Worm (Caenorhabditis elegans): ENCODE measurements around the gene Y53G8AM.4.

Y53G8AM.4 gene

ce11 chrIII:3279304-3279703 lies 23.8 kb upstream of the Y53G8AM.4 start:
- TF ChIP-seq nhr-237 (tag; optimal IDR thresholded peaks at IDR 0.05) (peak; percentile 64), ztf-11 (tag; optimal IDR thresholded peaks at IDR 0.05) (no peak), mep-1 (tag; optimal IDR thresholded peaks at IDR 0.05) (no peak), cnd-1 (tag; optimal IDR thresholded peaks at IDR 0.05) (no peak), pha-4 (tag; optimal IDR thresholded peaks at IDR 0.05) (peak; percentile 84), sptf-1 (tag; optimal IDR thresholded peaks at IDR 0.05) (peak; percentile 44), nhr-2 (tag; optimal IDR thresholded peaks at IDR 0.05) (peak; percentile 60), M03D4.4 (tag; optimal IDR thresholded peaks at IDR 0.05) (peak; percentile 33), lin-32 (GFP tag; optimal IDR thresholded peaks at IDR 0.05) (no peak), lsy-2 (tag; optimal IDR thresholded peaks at IDR 0.05) (peak; percentile 73), ceh-39 (tag; optimal IDR thresholded peaks at IDR 0.05) (peak; percentile 26), unc-62 (GFP tag; optimal IDR thresholded peaks at IDR 0.05) (peak; percentile 72), ceh-43 (GFP tag; optimal IDR thresholded peaks at IDR 0.05) (no peak), ces-1 (GFP tag; optimal IDR thresholded peaks at IDR 0.05) (peak; percentile 83), bed-3 (GFP tag; optimal IDR thresholded peaks at IDR 0.05) (no peak), mab-5 (tag; optimal IDR thresholded peaks at IDR 0.05) (peak; percentile 69)

ce11 chrIII:3278610-3279009 lies 23.1 kb upstream of the Y53G8AM.4 start, which contains the start of gene Y53G8AM.8:
Gene Y53G8AM.8, minus strand, starts transcription at chrIII:3278710.
- TF ChIP-seq snpc-4 (tag; optimal IDR thresholded peaks at IDR 0.05) (no peak), sem-2 (GFP tag; optimal IDR thresholded peaks at IDR 0.05) (no peak), unc-120 (tag; optimal IDR thresholded peaks at IDR 0.05; ENCODE audit: poor library complexity, severe bottlenecking) (no peak), nhr-76 (tag; optimal IDR thresholded peaks at IDR 0.05) (no peak), mep-1 (tag; optimal IDR thresholded peaks at IDR 0.05) (no peak)

ce11 chrIII:3273141-3273540 lies 17.7 kb upstream of the Y53G8AM.4 start:
- TF ChIP-seq lin-13 (tag; optimal IDR thresholded peaks at IDR 0.05) = no peak
- no peak for TF ChIP-seq hlh-1 (tag; optimal IDR thresholded peaks at IDR 0.05)
- TF ChIP-seq mls-2 (tag; optimal IDR thresholded peaks at IDR 0.05) = peak; percentile 2
- TF ChIP-seq sem-2 (GFP tag; optimal IDR thresholded peaks at IDR 0.05) = no peak
- no peak for TF ChIP-seq tbx-8 (GFP tag; optimal IDR thresholded peaks at IDR 0.05)
- no peak for TF ChIP-seq snpc-4 (tag; optimal IDR thresholded peaks at IDR 0.05)
- TF ChIP-seq nhr-76 (tag; optimal IDR thresholded peaks at IDR 0.05) = no peak
- TF ChIP-seq zip-8 (tag; optimal IDR thresholded peaks at IDR 0.05) = no peak
- no peak for TF ChIP-seq lin-32 (GFP tag; optimal IDR thresholded peaks at IDR 0.05)
- no peak for TF ChIP-seq unc-39 (tag; optimal IDR thresholded peaks at IDR 0.05)
- TF ChIP-seq elt-3 (tag; optimal IDR thresholded peaks at IDR 0.05) = no peak
- no peak for TF ChIP-seq cnd-1 (tag; optimal IDR thresholded peaks at IDR 0.05)
- no peak for TF ChIP-seq bed-3 (GFP tag; optimal IDR thresholded peaks at IDR 0.05)
- no peak for TF ChIP-seq ceh-43 (GFP tag; optimal IDR thresholded peaks at IDR 0.05)
- no peak for TF ChIP-seq pha-4 (tag; optimal IDR thresholded peaks at IDR 0.05)
- no peak for TF ChIP-seq ceh-39 (tag; optimal IDR thresholded peaks at IDR 0.05)
- TF ChIP-seq drap-1 (GFP tag; optimal IDR thresholded peaks at IDR 0.05) = no peak
- peak; percentile 89 for TF ChIP-seq ces-1 (GFP tag; optimal IDR thresholded peaks at IDR 0.05)
- no peak for TF ChIP-seq elt-1 (tag; optimal IDR thresholded peaks at IDR 0.05; ENCODE audit: borderline replicate concordance, insufficient read depth)
- peak; percentile 37 for TF ChIP-seq unc-120 (tag; optimal IDR thresholded peaks at IDR 0.05; ENCODE audit: poor library complexity, severe bottlenecking)
- no peak for TF ChIP-seq nhr-28 (tag; optimal IDR thresholded peaks at IDR 0.05)
- TF ChIP-seq M03D4.4 (tag; optimal IDR thresholded peaks at IDR 0.05) = no peak
- TF ChIP-seq unc-62 (GFP tag; optimal IDR thresholded peaks at IDR 0.05) = peak; percentile 65

- TF ChIP-seq lsy-2 (tag; optimal IDR thresholded peaks at IDR 0.05) = peak; percentile 63
- no peak for TF ChIP-seq bed-3 (GFP tag; optimal IDR thresholded peaks at IDR 0.05)
- TF ChIP-seq hlh-1 (tag; optimal IDR thresholded peaks at IDR 0.05) = no peak
- TF ChIP-seq elt-1 (tag; optimal IDR thresholded peaks at IDR 0.05; ENCODE audit: borderline replicate concordance, insufficient read depth) = no peak
- TF ChIP-seq sem-2 (GFP tag; optimal IDR thresholded peaks at IDR 0.05) = no peak
- no peak for TF ChIP-seq zip-8 (tag; optimal IDR thresholded peaks at IDR 0.05)
- TF ChIP-seq ceh-83 (GFP tag; optimal IDR thresholded peaks at IDR 0.05) = peak; percentile 68
- peak; percentile 37 for TF ChIP-seq cnd-1 (tag; optimal IDR thresholded peaks at IDR 0.05)
- no peak for TF ChIP-seq mab-5 (tag; optimal IDR thresholded peaks at IDR 0.05)
- TF ChIP-seq tbx-8 (GFP tag; optimal IDR thresholded peaks at IDR 0.05) = peak; percentile 46
- no peak for TF ChIP-seq lin-32 (GFP tag; optimal IDR thresholded peaks at IDR 0.05)
- TF ChIP-seq nhr-2 (tag; optimal IDR thresholded peaks at IDR 0.05) = no peak
- peak; percentile 66 for TF ChIP-seq sptf-1 (tag; optimal IDR thresholded peaks at IDR 0.05)
- no peak for TF ChIP-seq drap-1 (GFP tag; optimal IDR thresholded peaks at IDR 0.05)
- no peak for TF ChIP-seq nhr-76 (tag; optimal IDR thresholded peaks at IDR 0.05)
- peak; percentile 93 for TF ChIP-seq unc-62 (GFP tag; optimal IDR thresholded peaks at IDR 0.05)
- peak; percentile 66 for TF ChIP-seq unc-120 (tag; optimal IDR thresholded peaks at IDR 0.05; ENCODE audit: poor library complexity, severe bottlenecking)
- no peak for TF ChIP-seq ceh-39 (tag; optimal IDR thresholded peaks at IDR 0.05)
- peak; percentile 55 for TF ChIP-seq ces-1 (GFP tag; optimal IDR thresholded peaks at IDR 0.05)
- peak; percentile 52 for TF ChIP-seq nhr-237 (tag; optimal IDR thresholded peaks at IDR 0.05)
- TF ChIP-seq ham-2 (GFP tag; optimal IDR thresholded peaks at IDR 0.05) = no peak
- TF ChIP-seq M03D4.4 (tag; optimal IDR thresholded peaks at IDR 0.05) = peak; percentile 30
Observed at ce11 chrIII:3271682-3272081, 16.2 kb upstream of the Y53G8AM.4 start.
